Worm (Caenorhabditis elegans) whole organism, L1 larva: ENCODE measurements around the gene tbb-1.

ENCODE experiments used
- C34B4.2 ChIP-seq: sonication (generic microtip); optimal IDR thresholded peaks from 2 replicates; lab custom pipeline; 2017; ENCODE audit warnings: mild to moderate bottlenecking, missing genetic modification characterization, missing compliant biosample characterization
- alr-1 ChIP-seq: fragments of 200-800 bp; sonication (Bioruptor generic); optimal IDR thresholded peaks from 2 replicates; lab custom pipeline; 2018; ENCODE audit warnings: borderline replicate concordance, mild to moderate bottlenecking, missing genetic modification characterization, missing compliant biosample characterization
- ceh-8 ChIP-seq: fragments of 200-800 bp; sonication (Bioruptor generic); optimal IDR thresholded peaks from 2 replicates; lab custom pipeline; 2018; ENCODE audit warnings: mild to moderate bottlenecking, missing genetic modification characterization, moderate library complexity, missing compliant biosample characterization
- egl-27 ChIP-seq, 2 experiments: fragments of 150-350 bp in 1 of 2; sonication (generic microtip); optimal IDR thresholded peaks; 3 replicates each; lab custom pipeline; 2017 to 2018; ENCODE audit warnings: missing biosample characterization in 2 of 2, missing genetic modification characterization in 2 of 2, missing genetic modification reagents in 2 of 2
- fos-1 ChIP-seq: fragments of 150-350 bp; optimal IDR thresholded peaks from 2 replicates; lab custom pipeline; 2014; ENCODE audit warnings: missing biosample characterization, missing genetic modification characterization
- hpl-2 ChIP-seq: fragments of 150-350 bp; optimal IDR thresholded peaks from 2 replicates; lab custom pipeline; 2014; ENCODE audit warnings: missing biosample characterization, missing genetic modification reagents, missing genetic modification characterization
- isw-1 ChIP-seq: fragments of 200-800 bp; sonication (Bioruptor generic); IDR thresholded peaks from 2 replicates; pipeline ENCODE4 v1.3.6; 2022; ENCODE audit warnings: missing genetic modification characterization, missing compliant biosample characterization
- mdl-1 ChIP-seq, 2 experiments: fragments of 150-350 bp; optimal IDR thresholded peaks; 2 replicates each; lab custom pipeline; 2014 to 2017; ENCODE audit warnings: missing biosample characterization in 2 of 2, missing genetic modification characterization in 2 of 2, inconsistent platforms in 1 of 2
- nhr-76 ChIP-seq: sonication (generic microtip); optimal IDR thresholded peaks from 2 replicates; lab custom pipeline; 2017; ENCODE audit warnings: missing biosample characterization, missing genetic modification characterization
- unc-130 ChIP-seq: fragments of 150-350 bp; optimal IDR thresholded peaks from 2 replicates; lab custom pipeline; 2017; ENCODE audit warnings: missing biosample characterization, missing genetic modification characterization, inconsistent platforms

DNA sequence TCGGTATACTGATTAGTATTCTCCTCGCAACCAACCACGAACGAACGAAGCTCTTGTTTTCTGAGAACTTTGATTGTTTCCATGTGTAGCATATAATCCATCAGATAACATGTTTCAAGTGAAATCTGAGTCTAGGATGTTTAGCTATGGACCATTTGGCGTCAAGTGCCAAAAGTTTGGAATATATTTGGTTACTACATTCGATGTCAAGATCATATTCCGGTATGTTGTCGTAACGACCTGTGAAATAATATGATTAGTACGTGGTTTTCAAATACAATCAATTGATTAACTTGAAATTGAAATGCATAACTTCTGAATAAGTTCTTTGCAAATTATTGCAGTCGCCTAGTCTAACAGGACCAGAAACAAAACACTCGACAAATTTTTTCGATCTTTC, 51.2 kb downstream of the tbb-1 start, which contains the start of gene Y39A1A.17:
- no peak for TF ChIP-seq fos-1
- TF ChIP-seq alr-1 (tag; lab: Kevin White, UChicago): no peak
- no peak for TF ChIP-seq ceh-8 (GFP tag; lab: Kevin White, UChicago)
- TF ChIP-seq mdl-1 (tag; optimal IDR thresholded peaks at IDR 0.05; lab: Kevin White, UChicago): no peak
- no peak for TF ChIP-seq isw-1 (GFP tag; lab: Robert Waterston, UW)
- no peak for TF ChIP-seq unc-130 (tag; lab: Kevin White, UChicago)
- no peak for TF ChIP-seq egl-27 (tag; optimal IDR thresholded peaks at IDR 0.05; lab: Kevin White, UChicago)
- TF ChIP-seq C34B4.2 (tag; lab: Kevin White, UChicago): no peak
- TF ChIP-seq hpl-2 (GFP tag; lab: Kevin White, UChicago): no peak
- no peak for TF ChIP-seq nhr-76 (tag; lab: Kevin White, UChicago)
